Worm (Caenorhabditis elegans) whole organism, late embryonic: ENCODE data around the gene C52B9.8.

Experiments
- ama-1 ChIP-seq: fragments of 150-350 bp; optimal IDR thresholded peaks from 2 replicates; lab custom pipeline; 2014
- ceh-18 ChIP-seq: sonication (generic microtip); optimal IDR thresholded peaks from 2 replicates; lab custom pipeline; 2016; ENCODE audit warnings: missing genetic modification characterization, missing compliant biosample characterization
- ceh-45 ChIP-seq: fragments of 200-800 bp; sonication (Bioruptor generic); IDR thresholded peaks from 2 replicates; pipeline ENCODE4 v1.3.6; 2022; ENCODE audit warnings: missing genetic modification reagents, missing genetic modification characterization, missing compliant biosample characterization
- ceh-6 ChIP-seq: fragments of 200-800 bp; sonication (Bioruptor generic); optimal IDR thresholded peaks from 2 replicates; lab custom pipeline; 2018; ENCODE audit warnings: mild to moderate bottlenecking, missing genetic modification characterization, missing compliant biosample characterization
- elt-2 ChIP-seq: sonication (generic microtip); optimal IDR thresholded peaks from 2 replicates; lab custom pipeline; 2016; ENCODE audit warnings: missing genetic modification reagents, missing genetic modification characterization, missing compliant biosample characterization
- ets-4 ChIP-seq: sonication (generic microtip); optimal IDR thresholded peaks from 2 replicates; lab custom pipeline; 2016; ENCODE audit warnings: missing genetic modification characterization, missing compliant biosample characterization
- gmeb-2 ChIP-seq: sonication (generic microtip); optimal IDR thresholded peaks from 2 replicates; lab custom pipeline; 2016; ENCODE audit warnings: missing genetic modification characterization, inconsistent platforms, missing compliant biosample characterization
- nfya-1 ChIP-seq: sonication (generic microtip); optimal IDR thresholded peaks from 2 replicates; lab custom pipeline; 2017; ENCODE audit warnings: missing genetic modification characterization, mild to moderate bottlenecking, missing compliant biosample characterization, antibody characterized with exemption, moderate library complexity
- pha-4 ChIP-seq: fragments of 150-350 bp; optimal IDR thresholded peaks from 2 replicates; lab custom pipeline; 2018; ENCODE audit warnings: missing biosample characterization, missing genetic modification reagents, missing genetic modification characterization

- TF ChIP-seq ets-4 (tag; lab: Kevin White, UChicago) (no peak), pha-4 (tag; lab: Kevin White, UChicago) (no peak), ceh-18 (no peak), ama-1 (lab: Kevin White, UChicago) (no peak), gmeb-2 (tag; lab: Kevin White, UChicago) (no peak), elt-2 (tag; lab: Kevin White, UChicago) (no peak), nfya-1 (tag; lab: Kevin White, UChicago) (no peak), ceh-45 (GFP tag; lab: Robert Waterston, UW) (no peak), ceh-6 (GFP tag; lab: Kevin White, UChicago) (no peak)
These were observed 14.1 kb downstream of the C52B9.8 start, which contains the start of gene paf-2 for ce11 chrX:4297452-4297851.
